Fruit fly (Drosophila melanogaster) whole organism, prepupa: ENCODE data around the gene APP-BP1.

Experiments
- CG10631 ChIP-seq: fragments of 200-800 bp; sonication (Bioruptor generic); optimal IDR thresholded peaks from 2 replicates; lab custom pipeline; 2016; ENCODE audit warnings: missing biosample characterization, missing genetic modification characterization
- CG10669 ChIP-seq: fragments of 200-800 bp; sonication (Bioruptor generic); optimal IDR thresholded peaks from 3 replicates; lab custom pipeline; 2018; ENCODE audit warnings: missing biosample characterization, mild to moderate bottlenecking, missing genetic modification characterization, moderate library complexity
- CG11294 ChIP-seq: fragments of 200-800 bp; sonication (Bioruptor generic); IDR thresholded peaks from 2 replicates; pipeline ENCODE4 v1.3.6; 2022; ENCODE audit warnings: missing biosample characterization, missing genetic modification characterization
- CG11762 ChIP-seq: fragments of 200-800 bp; sonication (Bioruptor generic); optimal IDR thresholded peaks from 3 replicates; lab custom pipeline; 2016; ENCODE audit warnings: missing biosample characterization, missing genetic modification characterization; ENCODE audit not compliant: insufficient read depth
- CG15336 ChIP-seq: fragments of 200-800 bp; sonication (Bioruptor generic); IDR thresholded peaks from 2 replicates; pipeline ENCODE4 v1.3.6; 2022; ENCODE audit warnings: missing biosample characterization, missing genetic modification characterization
- CG1621 ChIP-seq: fragments of 200-800 bp; sonication (Bioruptor generic); optimal IDR thresholded peaks from 3 replicates; lab custom pipeline; 2018; ENCODE audit warnings: missing biosample characterization, mild to moderate bottlenecking, missing genetic modification characterization
- CG3032 ChIP-seq: fragments of 200-800 bp; optimal IDR thresholded peaks from 2 replicates; lab custom pipeline; 2019; ENCODE audit warnings: missing biosample characterization, mild to moderate bottlenecking, missing genetic modification characterization, moderate library complexity
- CG31627 ChIP-seq: fragments of 200-800 bp; sonication (Bioruptor generic); optimal IDR thresholded peaks from 3 replicates; lab custom pipeline; 2016; ENCODE audit warnings: missing biosample characterization, missing genetic modification characterization
- CG32006 ChIP-seq: fragments of 200-800 bp; sonication (Bioruptor generic); optimal IDR thresholded peaks from 3 replicates; lab custom pipeline; 2017; ENCODE audit warnings: missing biosample characterization, mild to moderate bottlenecking, missing genetic modification characterization
- CG3919 ChIP-seq: fragments of 200-800 bp; sonication (Bioruptor generic); optimal IDR thresholded peaks from 3 replicates; lab custom pipeline; 2016; ENCODE audit warnings: missing biosample characterization, missing genetic modification characterization
- CG4318 ChIP-seq: fragments of 200-800 bp; sonication (Bioruptor generic); optimal IDR thresholded peaks from 3 replicates; lab custom pipeline; 2017; ENCODE audit warnings: missing biosample characterization, mild to moderate bottlenecking, missing genetic modification characterization
- CG6163 ChIP-seq: fragments of 200-800 bp; sonication (Bioruptor generic); IDR thresholded peaks from 3 replicates; pipeline ENCODE4 v1.3.6; 2022; ENCODE audit warnings: missing biosample characterization, missing genetic modification characterization
- CG6276 ChIP-seq: fragments of 200-800 bp; sonication (Bioruptor generic); optimal IDR thresholded peaks from 2 replicates; lab custom pipeline; 2017; ENCODE audit warnings: missing biosample characterization, mild to moderate bottlenecking, missing genetic modification characterization
- CG6792 ChIP-seq: fragments of 200-800 bp; sonication (Bioruptor generic); optimal IDR thresholded peaks from 3 replicates; lab custom pipeline; 2016; ENCODE audit warnings: missing biosample characterization, missing genetic modification characterization
- CG6808 ChIP-seq: fragments of 200-800 bp; sonication (Bioruptor generic); optimal IDR thresholded peaks from 3 replicates; lab custom pipeline; 2017; ENCODE audit warnings: missing biosample characterization, missing genetic modification characterization, mild to moderate bottlenecking, moderate library complexity, missing genetic modification reagents
- CG7368 ChIP-seq: fragments of 200-800 bp; sonication (Bioruptor generic); optimal IDR thresholded peaks from 3 replicates; lab custom pipeline; 2016; ENCODE audit warnings: missing biosample characterization, missing genetic modification characterization
- CG8119 ChIP-seq: fragments of 200-800 bp; sonication (Bioruptor generic); IDR thresholded peaks from 3 replicates; pipeline ENCODE4 v1.3.6; 2022; ENCODE audit warnings: missing biosample characterization, missing genetic modification characterization
- CG8319 ChIP-seq: fragments of 200-800 bp; sonication (Bioruptor generic); optimal IDR thresholded peaks from 3 replicates; lab custom pipeline; 2016; ENCODE audit warnings: missing biosample characterization, missing genetic modification characterization
- CG8632 ChIP-seq: fragments of 200-800 bp; sonication (Bioruptor generic); optimal IDR thresholded peaks from 3 replicates; lab custom pipeline; 2016; ENCODE audit warnings: missing biosample characterization, missing genetic modification characterization
- CG9139 ChIP-seq: fragments of 200-800 bp; sonication (Bioruptor generic); optimal IDR thresholded peaks from 3 replicates; lab custom pipeline; 2017; ENCODE audit warnings: missing biosample characterization, mild to moderate bottlenecking, missing genetic modification characterization
- Eip75B ChIP-seq: fragments of 200-800 bp; sonication (Bioruptor generic); optimal IDR thresholded peaks from 3 replicates; lab custom pipeline; 2016; ENCODE audit warnings: missing biosample characterization, missing genetic modification characterization
- Eip78C ChIP-seq: fragments of 200-800 bp; sonication (Bioruptor generic); peaks from one replicate; lab custom pipeline; 2016; ENCODE audit warnings: missing biosample characterization, missing genetic modification characterization
- Eip93F ChIP-seq: fragments of 200-800 bp; sonication (Bioruptor generic); optimal IDR thresholded peaks from 2 replicates; lab custom pipeline; 2016; ENCODE audit warnings: missing biosample characterization, mild to moderate bottlenecking, missing genetic modification characterization
- Ets96B ChIP-seq: fragments of 200-800 bp; optimal IDR thresholded peaks from 2 replicates; lab custom pipeline; 2019; ENCODE audit warnings: missing biosample characterization, mild to moderate bottlenecking, missing genetic modification characterization, moderate library complexity
- Hr38 ChIP-seq: sonication (Bioruptor generic); optimal IDR thresholded peaks from 2 replicates; lab custom pipeline; 2016; ENCODE audit warnings: missing biosample characterization, missing genetic modification characterization
- Hr4 ChIP-seq: fragments of 200-800 bp; sonication (Bioruptor generic); optimal IDR thresholded peaks from 3 replicates; lab custom pipeline; 2016; ENCODE audit warnings: missing biosample characterization, missing genetic modification characterization
- Lpt ChIP-seq: fragments of 200-800 bp; sonication (Bioruptor generic); optimal IDR thresholded peaks from 3 replicates; lab custom pipeline; 2016; ENCODE audit warnings: missing biosample characterization, missing genetic modification characterization
- Met ChIP-seq: fragments of 200-800 bp; sonication (Bioruptor generic); optimal IDR thresholded peaks from 3 replicates; lab custom pipeline; 2016; ENCODE audit warnings: missing biosample characterization, missing genetic modification characterization
- Smox ChIP-seq: fragments of 200-800 bp; sonication (Bioruptor generic); optimal IDR thresholded peaks from 3 replicates; lab custom pipeline; 2016; ENCODE audit warnings: missing biosample characterization, missing genetic modification characterization
- Sox14 ChIP-seq: fragments of 200-800 bp; sonication (Bioruptor generic); optimal IDR thresholded peaks from 3 replicates; lab custom pipeline; 2016; ENCODE audit warnings: missing biosample characterization, missing genetic modification characterization
- acj6 ChIP-seq: fragments of 200-800 bp; sonication (Bioruptor generic); optimal IDR thresholded peaks from 3 replicates; lab custom pipeline; 2016; ENCODE audit warnings: missing biosample characterization, missing genetic modification characterization
- cyc ChIP-seq: fragments of 200-800 bp; sonication (Bioruptor generic); optimal IDR thresholded peaks from 3 replicates; lab custom pipeline; 2016; ENCODE audit warnings: missing biosample characterization, missing genetic modification characterization
- dac ChIP-seq: fragments of 200-800 bp; sonication (Bioruptor generic); optimal IDR thresholded peaks from 2 replicates; lab custom pipeline; 2017; ENCODE audit warnings: missing biosample characterization, mild to moderate bottlenecking, missing genetic modification characterization
- eg ChIP-seq: fragments of 200-800 bp; sonication (Bioruptor generic); IDR thresholded peaks from 3 replicates; pipeline ENCODE4 v1.3.6; 2022; ENCODE audit warnings: missing biosample characterization, missing genetic modification characterization
- esn ChIP-seq: fragments of 200-800 bp; sonication (Bioruptor generic); optimal IDR thresholded peaks from 2 replicates; lab custom pipeline; 2016; ENCODE audit warnings: missing biosample characterization, mild to moderate bottlenecking, missing genetic modification characterization, moderate library complexity
- fd85E ChIP-seq: fragments of 200-800 bp; sonication (Bioruptor generic); optimal IDR thresholded peaks from 3 replicates; lab custom pipeline; 2016; ENCODE audit warnings: missing biosample characterization, missing genetic modification characterization
- lz ChIP-seq: fragments of 200-800 bp; sonication (Bioruptor generic); optimal IDR thresholded peaks from 3 replicates; lab custom pipeline; 2016; ENCODE audit warnings: missing biosample characterization, missing genetic modification characterization
- net ChIP-seq: fragments of 200-800 bp; sonication (Bioruptor generic); optimal IDR thresholded peaks from 3 replicates; lab custom pipeline; 2016; ENCODE audit warnings: missing biosample characterization, missing genetic modification characterization
- pdm3 ChIP-seq: fragments of 200-800 bp; sonication (Bioruptor generic); optimal IDR thresholded peaks from 3 replicates; lab custom pipeline; 2016; ENCODE audit warnings: missing biosample characterization, missing genetic modification characterization
- spab ChIP-seq: fragments of 200-800 bp; sonication (Bioruptor generic); optimal IDR thresholded peaks from 2 replicates; lab custom pipeline; 2017; ENCODE audit warnings: missing biosample characterization, mild to moderate bottlenecking, missing genetic modification characterization, missing genetic modification reagents
- svp ChIP-seq: fragments of 200-800 bp; sonication (Bioruptor generic); peaks from one replicate; lab custom pipeline; 2016; ENCODE audit warnings: missing biosample characterization, missing genetic modification characterization
- topi ChIP-seq: fragments of 200-800 bp; sonication (Bioruptor generic); optimal IDR thresholded peaks from 3 replicates; lab custom pipeline; 2016; ENCODE audit warnings: missing biosample characterization, missing genetic modification characterization

APP-BP1 gene

dm6 chr3L:11096195-11096908 lies 1.9 kb upstream of the APP-BP1 start, which contains the start of the genes CG46439, Iyd and CG33947 (continued):
- TF ChIP-seq CG3032 (tag; lab: Kevin White, UChicago) (peak; percentile 62), Eip93F (peak; percentile 71), CG3919 (GFP tag; lab: Kevin White, UChicago) (peak; percentile 59), esn (GFP tag; lab: Kevin White, UChicago) (peak; percentile 53), CG9139 (GFP tag; lab: Kevin White, UChicago) (peak; percentile 80), eg (peak; percentile 90), CG7368 (peak; percentile 31), CG8632 (no peak), lz (GFP tag; lab: Kevin White, UChicago) (peak; percentile 24), CG6792 (GFP tag; lab: Kevin White, UChicago) (peak; percentile 46), CG11294 (GFP tag; lab: Robert Waterston, UW) (no peak; the same call in 1 of the 2 replicates), CG31627 (GFP tag; lab: Kevin White, UChicago) (no peak), CG4318 (no peak), dac (GFP tag; lab: Kevin White, UChicago) (peak; percentile 18), cyc (GFP tag; lab: Kevin White, UChicago) (no peak), Hr4 (GFP tag; lab: Kevin White, UChicago) (peak; percentile 29), CG8319 (GFP tag; lab: Kevin White, UChicago) (no peak), svp (GFP tag; lab: Kevin White, UChicago) (peak; percentile 47), CG10631 (GFP tag; lab: Kevin White, UChicago) (no peak), Smox (GFP tag; lab: Kevin White, UChicago) (peak; percentile 46), CG11762 (GFP tag; lab: Kevin White, UChicago) (peak; percentile 3), CG6808 (GFP tag; lab: Kevin White, UChicago) (peak; percentile 85), Lpt (peak; percentile 69), Hr38 (GFP tag; lab: Kevin White, UChicago) (no peak), pdm3 (GFP tag; lab: Kevin White, UChicago) (peak; percentile 36), Eip75B (GFP tag; lab: Kevin White, UChicago) (peak; percentile 67), fd85E (no peak), CG8119 (GFP tag; lab: Robert Waterston, UW) (peak; percentile 84; the same call in 2 of the 3 replicates), acj6 (GFP tag; lab: Kevin White, UChicago) (peak; percentile 22), spab (peak; percentile 70), Ets96B (tag; lab: Kevin White, UChicago) (peak; percentile 65), CG15336 (GFP tag; lab: Robert Waterston, UW) (peak; percentile 80), CG6276 (peak; percentile 86), CG1621 (tag; lab: Kevin White, UChicago) (peak; percentile 65), Met (peak; percentile 40), CG6163 (GFP tag; lab: Robert Waterston, UW) (peak; percentile 90), net (peak; percentile 30), CG32006 (GFP tag; lab: Kevin White, UChicago) (peak; percentile 55)
- TF ChIP-seq, all 60 proteins: peak for 45

- TF ChIP-seq Eip78C (GFP tag; lab: Kevin White, UChicago) (no peak), svp (GFP tag; lab: Kevin White, UChicago) (no peak), fd85E (no peak), CG10669 (GFP tag; lab: Kevin White, UChicago) (no peak), CG3919 (GFP tag; lab: Kevin White, UChicago) (no peak), CG10631 (GFP tag; lab: Kevin White, UChicago) (no peak), lz (GFP tag; lab: Kevin White, UChicago) (no peak), pdm3 (GFP tag; lab: Kevin White, UChicago) (no peak), topi (GFP tag; lab: Kevin White, UChicago) (no peak), Sox14 (GFP tag; lab: Kevin White, UChicago) (no peak), CG32006 (GFP tag; lab: Kevin White, UChicago) (no peak), CG6792 (GFP tag; lab: Kevin White, UChicago) (no peak)
Measured at dm6 chr3L:11101598-11101997, 3.4 kb downstream of the APP-BP1 start, which contains the start of gene Elo68beta. TSS of gene Elo68beta (minus strand) at chr3L:11101698.
